Fruit fly (Drosophila melanogaster) whole organism: ENCODE measurements around the gene Dip-B.

ENCODE experiments used
- Dll ChIP-seq: fragments of >200 bp; optimal IDR thresholded peaks from 2 replicates; lab custom pipeline; 2017
- pan ChIP-seq: fragments of >200 bp; optimal IDR thresholded peaks from 2 replicates; lab custom pipeline; 2017

DNA sequence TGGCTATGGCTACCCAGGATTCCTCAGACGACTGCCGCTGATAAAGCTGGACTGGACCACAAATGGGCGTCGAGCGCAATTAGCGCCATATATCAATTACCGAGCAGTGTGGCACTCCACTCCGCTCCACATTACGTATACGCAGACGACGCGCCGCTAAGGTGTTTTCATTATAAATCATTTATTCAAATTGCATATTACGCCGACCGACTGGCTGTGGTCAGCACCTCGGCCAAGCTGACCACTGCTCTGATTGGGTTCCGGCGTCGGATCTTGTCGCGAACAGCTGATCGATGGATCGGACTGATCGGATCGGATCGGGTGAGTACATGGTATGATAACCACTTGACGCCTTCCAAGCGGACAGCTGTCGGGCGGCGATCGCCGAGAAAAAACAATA lies 50.9 kb downstream of the Dip-B start:
- TF ChIP-seq Dll (lab: Kevin White, UChicago) (no peak), pan (no peak)
